Fruit fly (Drosophila melanogaster): ENCODE data around the gene bdl.

DNA sequence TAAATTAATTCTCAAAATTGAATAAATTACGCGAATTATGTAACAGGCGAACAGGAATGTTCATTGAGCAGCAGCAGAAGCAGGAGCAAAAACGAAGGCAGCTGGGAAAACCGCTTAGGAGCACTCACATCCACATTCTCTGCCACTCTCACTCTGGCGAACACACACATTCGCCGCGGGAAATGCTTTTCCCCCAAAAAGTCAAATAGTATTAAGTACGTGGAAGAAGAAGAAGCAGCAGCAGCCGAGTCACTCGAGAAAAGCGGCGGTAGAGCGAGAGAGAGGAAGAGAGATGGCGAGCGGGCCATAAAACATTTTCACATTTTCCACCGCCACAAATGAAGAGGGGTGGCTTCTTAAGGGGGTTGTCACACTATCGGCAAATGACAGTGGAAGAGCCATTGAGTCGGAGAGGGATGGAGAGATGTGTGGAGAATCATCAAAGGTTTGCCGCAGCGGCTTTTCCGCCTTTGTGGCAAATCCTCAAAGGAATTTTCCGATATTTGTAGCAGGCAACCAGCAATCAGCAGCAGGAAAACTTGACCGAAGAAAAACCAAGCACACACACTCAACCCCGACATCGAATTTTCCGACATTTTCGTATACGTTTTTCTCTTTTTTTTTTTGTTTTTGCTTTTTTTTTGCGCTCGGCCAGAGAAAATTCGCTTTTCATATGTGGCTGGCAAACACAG lies 22.4 kb downstream of the bdl start:
- TF ChIP-seq pan (optimal IDR thresholded peaks at IDR 0.05) (no peak), CG8478 (optimal IDR thresholded peaks at IDR 0.05) (no peak), usp (GFP tag; optimal IDR thresholded peaks at IDR 0.05) (no peak)

All from whole organism.